Fruit fly (Drosophila melanogaster) whole organism, embryonic: Measurements from ENCODE around the gene papi.

Experiments
- Atf3 ChIP-seq: fragments of 200-800 bp; sonication (Bioruptor generic); optimal IDR thresholded peaks from 3 replicates; lab custom pipeline; 2016; ENCODE audit warnings: missing biosample characterization, missing genetic modification characterization
- CG10147 ChIP-seq: fragments of 200-800 bp; sonication (Bioruptor generic); optimal IDR thresholded peaks from 2 replicates; lab custom pipeline; 2019; ENCODE audit warnings: missing biosample characterization, mild to moderate bottlenecking, missing genetic modification characterization, moderate library complexity
- CG11456 ChIP-seq: fragments of 200-800 bp; sonication (Bioruptor generic); IDR thresholded peaks from 3 replicates; pipeline ENCODE4 v1.3.6; 2022; ENCODE audit warnings: missing biosample characterization, missing genetic modification characterization
- CG13287 ChIP-seq: fragments of 200-800 bp; sonication (Bioruptor generic); IDR thresholded peaks from 2 replicates; pipeline ENCODE4 v1.3.6; 2022; ENCODE audit warnings: missing biosample characterization, missing genetic modification characterization; ENCODE audit not compliant: partially characterized antibody
- CG15479 ChIP-seq: fragments of 200-800 bp; sonication (Bioruptor generic); optimal IDR thresholded peaks from 3 replicates; lab custom pipeline; 2019; ENCODE audit warnings: missing biosample characterization, mild to moderate bottlenecking, missing genetic modification characterization, moderate library complexity
- CG16779 ChIP-seq: fragments of 200-800 bp; sonication (Bioruptor generic); IDR thresholded peaks from 2 replicates; pipeline ENCODE4 v1.3.6; 2022; ENCODE audit warnings: missing biosample characterization, missing genetic modification characterization
- CG17829 ChIP-seq: fragments of 200-800 bp; optimal IDR thresholded peaks from 2 replicates; lab custom pipeline; 2019; ENCODE audit warnings: missing biosample characterization, mild to moderate bottlenecking, missing genetic modification characterization, moderate library complexity
- CG30403 ChIP-seq: fragments of 200-800 bp; sonication (Bioruptor generic); optimal IDR thresholded peaks from 3 replicates; lab custom pipeline; 2016; ENCODE audit warnings: missing biosample characterization, missing genetic modification characterization
- CG32532 ChIP-seq: fragments of 200-800 bp; sonication (Bioruptor generic); IDR thresholded peaks from 2 replicates; pipeline ENCODE4 v1.3.6; 2022; ENCODE audit warnings: missing biosample characterization, missing genetic modification characterization
- CG32772 ChIP-seq: fragments of 200-800 bp; sonication (Bioruptor generic); IDR thresholded peaks from 2 replicates; pipeline ENCODE4 v1.3.6; 2022; ENCODE audit warnings: missing biosample characterization, missing genetic modification characterization
- CG34422 ChIP-seq: fragments of 200-800 bp; sonication (Bioruptor generic); IDR thresholded peaks from 3 replicates; pipeline ENCODE4 v1.3.6; 2022; ENCODE audit warnings: missing biosample characterization, missing genetic modification characterization
- CG3838 ChIP-seq: fragments of 200-800 bp; sonication (Bioruptor generic); optimal IDR thresholded peaks from 3 replicates; lab custom pipeline; 2016; ENCODE audit warnings: missing biosample characterization, missing genetic modification characterization
- CG4424 ChIP-seq: fragments of 200-800 bp; sonication (Bioruptor generic); optimal IDR thresholded peaks from 3 replicates; lab custom pipeline; 2016; ENCODE audit warnings: missing biosample characterization, missing genetic modification characterization
- CG4707 ChIP-seq: fragments of 200-800 bp; sonication (Bioruptor generic); optimal IDR thresholded peaks from 2 replicates; lab custom pipeline; 2018; ENCODE audit warnings: missing biosample characterization, mild to moderate bottlenecking, missing genetic modification characterization, moderate library complexity
- CG5953 ChIP-seq: fragments of 200-800 bp; sonication (Bioruptor generic); IDR thresholded peaks from 2 replicates; pipeline ENCODE4 v1.3.6; 2022; ENCODE audit warnings: missing biosample characterization, missing genetic modification characterization
- CG7357 ChIP-seq: fragments of 200-800 bp; sonication (Bioruptor generic); IDR thresholded peaks from 3 replicates; pipeline ENCODE4 v1.3.6; 2022; ENCODE audit warnings: missing biosample characterization, missing genetic modification characterization
- CG7556 ChIP-seq: fragments of 200-800 bp; sonication (Bioruptor generic); optimal IDR thresholded peaks from 2 replicates; lab custom pipeline; 2017; ENCODE audit warnings: missing biosample characterization, mild to moderate bottlenecking, missing genetic modification characterization
- CG7745 ChIP-seq: fragments of 200-800 bp; sonication (Bioruptor generic); optimal IDR thresholded peaks from 2 replicates; lab custom pipeline; 2018; ENCODE audit warnings: missing biosample characterization, mild to moderate bottlenecking, missing genetic modification characterization, moderate library complexity
- CG8281 ChIP-seq: fragments of 200-800 bp; sonication (Bioruptor generic); optimal IDR thresholded peaks from 2 replicates; lab custom pipeline; 2018; ENCODE audit warnings: missing biosample characterization, mild to moderate bottlenecking, missing genetic modification characterization, moderate library complexity
- CG8290 ChIP-seq, 3 experiments: fragments of 200-800 bp; sonication (Bioruptor generic); optimal IDR thresholded peaks; 2 replicates each; lab custom pipeline; 2016 to 2019; ENCODE audit warnings: missing biosample characterization in 3 of 3, missing genetic modification characterization in 3 of 3, mild to moderate bottlenecking in 2 of 3, moderate library complexity in 1 of 3
- CG9609 ChIP-seq: fragments of 200-800 bp; sonication (Bioruptor generic); optimal IDR thresholded peaks from 3 replicates; lab custom pipeline; 2016; ENCODE audit warnings: missing biosample characterization, missing genetic modification characterization
- CrebB ChIP-seq: fragments of 200-800 bp; sonication (Bioruptor generic); optimal IDR thresholded peaks from 3 replicates; lab custom pipeline; 2018; ENCODE audit warnings: missing biosample characterization, mild to moderate bottlenecking, missing genetic modification characterization
- Dip3 ChIP-seq: fragments of 200-800 bp; sonication (Bioruptor generic); optimal IDR thresholded peaks from 3 replicates; lab custom pipeline; 2016; ENCODE audit warnings: missing biosample characterization, missing genetic modification characterization
- Dref ChIP-seq: fragments of 200-800 bp; sonication (Bioruptor generic); IDR thresholded peaks from 2 replicates; pipeline ENCODE4 v1.3.6; 2022; ENCODE audit warnings: missing biosample characterization, missing genetic modification characterization
- Gsc ChIP-seq: fragments of 200-800 bp; sonication (Bioruptor generic); IDR thresholded peaks from 2 replicates; pipeline ENCODE4 v1.3.6; 2022; ENCODE audit warnings: missing biosample characterization, missing genetic modification characterization
- H2.0 ChIP-seq: fragments of 200-800 bp; sonication (Bioruptor generic); IDR thresholded peaks from 2 replicates; pipeline ENCODE4 v1.3.6; 2022; ENCODE audit warnings: missing biosample characterization, missing genetic modification characterization
- Kr ChIP-seq: fragments of 200-800 bp; sonication (Bioruptor generic); optimal IDR thresholded peaks from 2 replicates; lab custom pipeline; 2017; ENCODE audit warnings: missing biosample characterization, mild to moderate bottlenecking, missing genetic modification characterization
- MESR4 ChIP-seq: fragments of 200-800 bp; sonication (Bioruptor generic); optimal IDR thresholded peaks from 2 replicates; lab custom pipeline; 2018; ENCODE audit warnings: missing biosample characterization, mild to moderate bottlenecking, missing genetic modification characterization, moderate library complexity
- Meics ChIP-seq: fragments of 200-800 bp; sonication (Bioruptor generic); optimal IDR thresholded peaks from 2 replicates; lab custom pipeline; 2017; ENCODE audit warnings: missing biosample characterization, mild to moderate bottlenecking, missing genetic modification characterization
- Opbp ChIP-seq: fragments of 200-800 bp; sonication (Bioruptor generic); IDR thresholded peaks from 3 replicates; pipeline ENCODE4 v1.3.6; 2022; ENCODE audit warnings: missing biosample characterization, missing genetic modification characterization; ENCODE audit not compliant: partially characterized antibody
- Ptx1 ChIP-seq: fragments of 200-800 bp; sonication (Bioruptor generic); IDR thresholded peaks from 2 replicates; pipeline ENCODE4 v1.3.6; 2022; ENCODE audit warnings: missing biosample characterization, missing genetic modification characterization
- amos ChIP-seq: fragments of 200-800 bp; sonication (Bioruptor generic); IDR thresholded peaks from 2 replicates; pipeline ENCODE4 v1.3.6; 2022; ENCODE audit warnings: missing biosample characterization, missing genetic modification characterization; ENCODE audit not compliant: partially characterized antibody
- cas ChIP-seq: fragments of 200-800 bp; sonication (Bioruptor generic); IDR thresholded peaks from 2 replicates; pipeline ENCODE4 v1.3.6; 2022; ENCODE audit warnings: missing biosample characterization, missing genetic modification characterization
- dan ChIP-seq: fragments of 200-800 bp; sonication (Bioruptor generic); IDR thresholded peaks from 2 replicates; pipeline ENCODE4 v1.3.6; 2022; ENCODE audit warnings: missing biosample characterization, missing genetic modification characterization
- dimm ChIP-seq: fragments of 200-800 bp; sonication (Bioruptor generic); IDR thresholded peaks from 2 replicates; pipeline ENCODE4 v1.3.6; 2022; ENCODE audit warnings: missing biosample characterization, missing genetic modification characterization
- dmrt11E ChIP-seq: fragments of 200-800 bp; sonication (Bioruptor generic); optimal IDR thresholded peaks from 3 replicates; lab custom pipeline; 2018; ENCODE audit warnings: missing biosample characterization, mild to moderate bottlenecking, missing genetic modification characterization, moderate library complexity
- fd3F ChIP-seq: fragments of 200-800 bp; sonication (Bioruptor generic); optimal IDR thresholded peaks from 2 replicates; lab custom pipeline; 2018; ENCODE audit warnings: missing biosample characterization, mild to moderate bottlenecking, missing genetic modification characterization, moderate library complexity
- gcm2 ChIP-seq: fragments of 200-800 bp; sonication (Bioruptor generic); optimal IDR thresholded peaks from 2 replicates; lab custom pipeline; 2016; ENCODE audit warnings: missing biosample characterization, missing genetic modification characterization
- insv ChIP-seq, 2 experiments: fragments of 200-800 bp; sonication (Bioruptor generic); optimal IDR thresholded peaks; 3 replicates each; lab custom pipeline; 2016 to 2018; ENCODE audit warnings: missing biosample characterization in 2 of 2, missing genetic modification characterization in 2 of 2
- inv ChIP-seq: fragments of 200-800 bp; sonication (Bioruptor generic); IDR thresholded peaks from 2 replicates; pipeline ENCODE4 v1.3.6; 2022; ENCODE audit warnings: missing biosample characterization, missing genetic modification characterization; ENCODE audit not compliant: partially characterized antibody
- knrl ChIP-seq: fragments of 200-800 bp; sonication (Bioruptor generic); IDR thresholded peaks from 3 replicates; pipeline ENCODE4 v1.3.6; 2022; ENCODE audit warnings: missing biosample characterization, missing genetic modification characterization; ENCODE audit not compliant: partially characterized antibody
- oc ChIP-seq: fragments of 200-800 bp; sonication (Bioruptor generic); optimal IDR thresholded peaks from 2 replicates; lab custom pipeline; 2018; ENCODE audit warnings: missing biosample characterization, mild to moderate bottlenecking, missing genetic modification characterization, moderate library complexity
- pum ChIP-seq: fragments of 200-800 bp; sonication (Bioruptor generic); optimal IDR thresholded peaks from 2 replicates; lab custom pipeline; 2016; ENCODE audit warnings: missing biosample characterization, missing genetic modification characterization
- pzg ChIP-seq: fragments of 200-800 bp; sonication (Bioruptor generic); optimal IDR thresholded peaks from 3 replicates; lab custom pipeline; 2018; ENCODE audit warnings: missing biosample characterization, mild to moderate bottlenecking, missing genetic modification characterization, moderate library complexity
- ro ChIP-seq: fragments of 200-800 bp; sonication (Bioruptor generic); IDR thresholded peaks from 2 replicates; pipeline ENCODE4 v1.3.6; 2022; ENCODE audit warnings: missing biosample characterization, missing genetic modification characterization
- sim ChIP-seq: fragments of 200-800 bp; sonication (Bioruptor generic); IDR thresholded peaks from 2 replicates; pipeline ENCODE4 v1.3.6; 2022; ENCODE audit warnings: missing biosample characterization, missing genetic modification characterization
- sr ChIP-seq: fragments of 200-800 bp; sonication (Bioruptor generic); IDR thresholded peaks from 3 replicates; pipeline ENCODE4 v1.3.6; 2022; ENCODE audit warnings: missing biosample characterization, missing genetic modification characterization
- stwl ChIP-seq: fragments of 200-800 bp; sonication (Bioruptor generic); optimal IDR thresholded peaks from 3 replicates; lab custom pipeline; 2018; ENCODE audit warnings: missing biosample characterization, mild to moderate bottlenecking, missing genetic modification characterization, moderate library complexity
- tx ChIP-seq: fragments of 200-800 bp; sonication (Bioruptor generic); optimal IDR thresholded peaks from 2 replicates; lab custom pipeline; 2016; ENCODE audit warnings: missing biosample characterization, missing genetic modification characterization

The papi gene

dm6 chr2L:2177312-2177968 lies 43.1 kb upstream of the papi start (continued):
- TF ChIP-seq CrebB: no peak
- TF ChIP-seq CG17829 (tag; lab: Kevin White, UChicago): peak; percentile 23
- TF ChIP-seq CG8290 (GFP tag; optimal IDR thresholded peaks at IDR 0.05; lab: Kevin White, UChicago): no peak
- TF ChIP-seq CG8290 (tag; optimal IDR thresholded peaks at IDR 0.05; lab: Kevin White, UChicago): peak in 1 of 2 experiments; percentile 40
- peak; percentile 32; the same call in 1 of the 2 replicates for TF ChIP-seq Ptx1 (GFP tag; lab: Robert Waterston, UW)
- TF ChIP-seq dmrt11E (tag; lab: Kevin White, UChicago): peak; percentile 26
- TF ChIP-seq CG4707: peak; percentile 77
- TF ChIP-seq Opbp (GFP tag; lab: Robert Waterston, UW): no peak
- TF ChIP-seq CG13287 (GFP tag; lab: Robert Waterston, UW): no peak
- TF ChIP-seq knrl (GFP tag; lab: Robert Waterston, UW): no peak
- TF ChIP-seq Dref (GFP tag; lab: Robert Waterston, UW): no peak
- TF ChIP-seq CG10147 (GFP tag; lab: Kevin White, UChicago): no peak
- TF ChIP-seq H2.0 (GFP tag; lab: Robert Waterston, UW): 0 out of 2 replicates have a peak, but pooled peaks have one; percentile 17
- no peak for TF ChIP-seq stwl
- no peak for TF ChIP-seq amos (GFP tag; lab: Robert Waterston, UW)
- no peak for TF ChIP-seq insv (GFP tag; optimal IDR thresholded peaks at IDR 0.05; lab: Kevin White, UChicago)
- TF ChIP-seq Kr (GFP tag; lab: Kevin White, UChicago): no peak
- no peak for TF ChIP-seq Gsc (GFP tag; lab: Robert Waterston, UW)
- TF ChIP-seq CG15479: no peak
- no peak for TF ChIP-seq CG5953 (GFP tag; lab: Robert Waterston, UW)
- no peak for TF ChIP-seq cas (GFP tag; lab: Robert Waterston, UW)
- peak; percentile 0 for TF ChIP-seq fd3F (GFP tag; lab: Kevin White, UChicago)
- TF ChIP-seq CG7745 (tag; lab: Kevin White, UChicago): no peak
- TF ChIP-seq CG8281: no peak
- TF ChIP-seq CG9609 (GFP tag; lab: Kevin White, UChicago): peak; percentile 28
- peak; percentile 34 for TF ChIP-seq CG7556 (GFP tag; lab: Kevin White, UChicago)
- TF ChIP-seq CG4424 (GFP tag; lab: Kevin White, UChicago): peak; percentile 52
- TF ChIP-seq ro: no peak
- TF ChIP-seq CG32532 (GFP tag; lab: Robert Waterston, UW): peak; percentile 61
- TF ChIP-seq MESR4: no peak
- no peak for TF ChIP-seq sr (GFP tag; lab: Robert Waterston, UW)
- TF ChIP-seq Atf3 (GFP tag; lab: Kevin White, UChicago): no peak
- TF ChIP-seq pum (GFP tag; lab: Kevin White, UChicago): no peak
- TF ChIP-seq CG30403: peak; percentile 56
- no peak for TF ChIP-seq CG3838
- TF ChIP-seq CG16779 (GFP tag; lab: Robert Waterston, UW): no peak
- TF ChIP-seq sim: no peak
- TF ChIP-seq Dip3 (GFP tag; lab: Kevin White, UChicago): peak; percentile 43
- no peak for TF ChIP-seq pzg
- no peak for TF ChIP-seq dimm
- TF ChIP-seq CG7357 (GFP tag; lab: Robert Waterston, UW): no peak
- TF ChIP-seq CG34422: no peak
- no peak for TF ChIP-seq inv (GFP tag; lab: Robert Waterston, UW)
- TF ChIP-seq dan (GFP tag; lab: Robert Waterston, UW): no peak
- peak; percentile 21 for TF ChIP-seq tx (GFP tag; lab: Kevin White, UChicago)
- peak; percentile 27; the same call in 1 of the 2 replicates for TF ChIP-seq CG32772
- TF ChIP-seq gcm2 (GFP tag; lab: Kevin White, UChicago): peak; percentile 64
- TF ChIP-seq CG11456 (GFP tag; lab: Robert Waterston, UW): 0 out of 3 replicates have a peak, but pooled peaks have one; percentile 60
- no peak for TF ChIP-seq oc (tag; lab: Kevin White, UChicago)
- peak; percentile 62 for TF ChIP-seq Meics
